Worm (Caenorhabditis elegans) whole organism, L1 larva: ENCODE results near the gene Y57A10B.7.

Experiments
- ama-1 ChIP-seq: fragments of 150-350 bp; optimal IDR thresholded peaks from 2 replicates; lab custom pipeline; 2014
- blmp-1 ChIP-seq: fragments of 150-350 bp; optimal IDR thresholded peaks from 2 replicates; lab custom pipeline; 2014; ENCODE audit warnings: missing biosample characterization, missing genetic modification characterization
- ceh-82 ChIP-seq, 3 experiments: fragments of 150-350 bp in 1 of 3; sonication (generic microtip) in 2 of 3; optimal IDR thresholded peaks; 2 replicates each; lab custom pipeline; 2014 to 2017; ENCODE audit warnings: missing biosample characterization in 3 of 3, missing genetic modification characterization in 3 of 3
- ceh-88 ChIP-seq: fragments of 200-800 bp; sonication (Bioruptor generic); IDR thresholded peaks from 2 replicates; pipeline ENCODE4 v1.3.6; 2022; ENCODE audit warnings: missing genetic modification characterization, missing compliant biosample characterization
- ceh-90 ChIP-seq: sonication (generic microtip); optimal IDR thresholded peaks from 2 replicates; lab custom pipeline; 2016; ENCODE audit warnings: missing genetic modification characterization, missing compliant biosample characterization
- dsc-1 ChIP-seq: sonication (generic microtip); optimal IDR thresholded peaks from 2 replicates; lab custom pipeline; 2016; ENCODE audit warnings: mild to moderate bottlenecking, missing genetic modification characterization, missing compliant biosample characterization
- efl-1 ChIP-seq, 4 experiments: fragments of 150-350 bp; optimal IDR thresholded peaks in 3 of 4; peaks in 1 of 4; 1 replicate in 1 of 4; 2 replicates in 3 of 4; lab custom pipeline; 2014; ENCODE audit warnings: missing biosample characterization in 2 of 4, missing genetic modification characterization in 2 of 4, missing genetic modification reagents in 2 of 4
- efl-3 ChIP-seq: fragments of 200-800 bp; sonication (Bioruptor generic); optimal IDR thresholded peaks from 2 replicates; lab custom pipeline; 2018; ENCODE audit warnings: mild to moderate bottlenecking, missing genetic modification characterization, missing compliant biosample characterization
- egl-13 ChIP-seq: sonication (generic microtip); optimal IDR thresholded peaks from 2 replicates; lab custom pipeline; 2016; ENCODE audit warnings: missing genotype, missing genetic modification reagents, missing genetic modification characterization, missing compliant biosample characterization
- egl-27 ChIP-seq, 2 experiments: fragments of 150-350 bp in 1 of 2; sonication (generic microtip); optimal IDR thresholded peaks; 3 replicates each; lab custom pipeline; 2017 to 2018; ENCODE audit warnings: missing biosample characterization in 2 of 2, missing genetic modification characterization in 2 of 2, missing genetic modification reagents in 2 of 2
- elt-2 ChIP-seq: sonication (generic microtip); optimal IDR thresholded peaks from 2 replicates; lab custom pipeline; 2016; ENCODE audit warnings: missing genetic modification characterization, mild to moderate bottlenecking, inconsistent platforms, missing compliant biosample characterization, missing genetic modification reagents
- ets-5 ChIP-seq: fragments of 200-800 bp; sonication (Bioruptor generic); IDR thresholded peaks from 2 replicates; pipeline ENCODE4 v1.3.6; 2022; ENCODE audit warnings: missing genetic modification characterization, missing compliant biosample characterization
- fkh-10 ChIP-seq: sonication (generic microtip); optimal IDR thresholded peaks from 2 replicates; lab custom pipeline; 2017; ENCODE audit warnings: missing biosample characterization, missing genetic modification reagents, missing genetic modification characterization
- fkh-8 ChIP-seq: sonication (generic microtip); optimal IDR thresholded peaks from 2 replicates; lab custom pipeline; 2016; ENCODE audit warnings: mild to moderate bottlenecking, missing genetic modification characterization, missing compliant biosample characterization
- fos-1 ChIP-seq: fragments of 150-350 bp; optimal IDR thresholded peaks from 2 replicates; lab custom pipeline; 2014; ENCODE audit warnings: missing biosample characterization, missing genetic modification characterization
- hpl-2 ChIP-seq: fragments of 150-350 bp; optimal IDR thresholded peaks from 2 replicates; lab custom pipeline; 2014; ENCODE audit warnings: missing biosample characterization, missing genetic modification reagents, missing genetic modification characterization
- irx-1 ChIP-seq: sonication (generic microtip); optimal IDR thresholded peaks from 2 replicates; lab custom pipeline; 2016; ENCODE audit warnings: missing genetic modification characterization, missing compliant biosample characterization
- lin-13 ChIP-seq: fragments of 150-350 bp; optimal IDR thresholded peaks from 2 replicates; lab custom pipeline; 2014; ENCODE audit warnings: missing biosample characterization, missing genetic modification reagents, missing genetic modification characterization
- lin-14 ChIP-seq: fragments of 200-800 bp; sonication (Bioruptor generic); optimal IDR thresholded peaks from 2 replicates; lab custom pipeline; 2018; ENCODE audit warnings: mild to moderate bottlenecking, missing genetic modification characterization, moderate library complexity, missing compliant biosample characterization
- lir-3 ChIP-seq: sonication (generic microtip); optimal IDR thresholded peaks from 2 replicates; lab custom pipeline; 2016; ENCODE audit warnings: mild to moderate bottlenecking, missing genetic modification characterization, moderate library complexity, missing compliant biosample characterization; ENCODE audit not compliant: poor library complexity
- nhr-11 ChIP-seq: fragments of 150-350 bp; optimal IDR thresholded peaks from 2 replicates; lab custom pipeline; 2014; ENCODE audit warnings: missing biosample characterization, missing genetic modification characterization
- nhr-19 ChIP-seq: fragments of 200-800 bp; sonication (Bioruptor generic); conservative IDR thresholded peaks from 2 replicates; pipeline ENCODE4 v1.3.6; 2022; ENCODE audit warnings: missing genetic modification characterization, missing compliant biosample characterization
- nhr-77 ChIP-seq: fragments of 150-350 bp; optimal IDR thresholded peaks from 2 replicates; lab custom pipeline; 2014; ENCODE audit warnings: missing biosample characterization, missing genetic modification characterization
- nhr-90 ChIP-seq: sonication (generic microtip); optimal IDR thresholded peaks from 2 replicates; lab custom pipeline; 2016; ENCODE audit warnings: mild to moderate bottlenecking, missing genetic modification characterization, missing compliant biosample characterization; ENCODE audit not compliant: poor library complexity
- pag-3 ChIP-seq: sonication (generic microtip); optimal IDR thresholded peaks from 2 replicates; lab custom pipeline; 2017; ENCODE audit warnings: missing genetic modification characterization, mild to moderate bottlenecking, missing compliant biosample characterization, antibody characterized with exemption, borderline replicate concordance; ENCODE audit not compliant: insufficient read depth
- pax-3 ChIP-seq: fragments of 200-800 bp; sonication (Bioruptor generic); optimal IDR thresholded peaks from 2 replicates; lab custom pipeline; 2018; ENCODE audit warnings: mild to moderate bottlenecking, missing genetic modification characterization, moderate library complexity, missing compliant biosample characterization
- pqm-1 ChIP-seq: sonication (generic microtip); optimal IDR thresholded peaks from 3 replicates; lab custom pipeline; 2017; ENCODE audit warnings: missing biosample characterization, missing genetic modification characterization
- skn-1 ChIP-seq: fragments of 150-350 bp; optimal IDR thresholded peaks from 2 replicates; lab custom pipeline; 2014; ENCODE audit warnings: missing biosample characterization, missing genetic modification characterization
- snpc-4 ChIP-seq: fragments of 150-350 bp; optimal IDR thresholded peaks from 2 replicates; lab custom pipeline; 2014; ENCODE audit warnings: missing biosample characterization, missing genetic modification characterization
- snu-23 ChIP-seq: sonication (generic microtip); optimal IDR thresholded peaks from 2 replicates; lab custom pipeline; 2016; ENCODE audit warnings: missing genetic modification characterization, missing compliant biosample characterization
- sptf-1 ChIP-seq: fragments of 150-350 bp; optimal IDR thresholded peaks from 2 replicates; lab custom pipeline; 2014; ENCODE audit warnings: missing biosample characterization, missing genetic modification characterization
- tbx-2 ChIP-seq: sonication (generic microtip); optimal IDR thresholded peaks from 2 replicates; lab custom pipeline; 2016; ENCODE audit warnings: missing genetic modification characterization, missing compliant biosample characterization
- unc-30 ChIP-seq: sonication (generic microtip); optimal IDR thresholded peaks from 2 replicates; lab custom pipeline; 2017; ENCODE audit warnings: missing biosample characterization, missing genetic modification characterization
- unc-62 ChIP-seq: fragments of 150-350 bp; optimal IDR thresholded peaks from 2 replicates; lab custom pipeline; 2014; ENCODE audit warnings: missing biosample characterization, missing genetic modification reagents, missing genetic modification characterization
- xbp-1 ChIP-seq: sonication (generic microtip); optimal IDR thresholded peaks from 2 replicates; lab custom pipeline; 2016; ENCODE audit warnings: missing genetic modification characterization, missing compliant biosample characterization
- ztf-11 ChIP-seq, 2 experiments: sonication (generic microtip); optimal IDR thresholded peaks; 2 replicates each; lab custom pipeline; 2016 to 2017; ENCODE audit warnings: missing genetic modification characterization in 2 of 2, missing biosample characterization in 1 of 2, missing compliant biosample characterization in 1 of 2
- ztf-4 ChIP-seq: fragments of 150-350 bp; optimal IDR thresholded peaks from 2 replicates; lab custom pipeline; 2014; ENCODE audit warnings: missing biosample characterization, missing genetic modification characterization

Gene Y57A10B.7

DNA sequence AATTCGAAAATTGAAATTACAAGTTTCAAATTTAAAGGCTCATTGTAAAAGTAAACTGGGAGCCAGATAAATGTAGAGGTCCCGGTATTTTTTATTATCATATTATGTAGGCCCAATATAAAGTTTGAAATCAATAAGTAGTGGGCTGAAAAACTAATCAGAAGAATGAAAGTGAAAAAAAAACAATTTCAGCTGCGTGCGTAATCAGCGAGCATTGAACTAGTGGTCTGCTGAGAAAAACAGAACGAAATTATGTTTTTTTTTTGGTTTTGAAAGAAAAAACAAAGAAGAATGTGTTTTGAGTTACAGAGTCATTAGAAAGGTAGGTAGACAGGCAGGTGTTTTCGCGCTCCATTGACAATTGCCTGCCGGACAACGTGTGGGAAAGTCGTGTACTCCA, 15.1 kb upstream of the Y57A10B.7 start, which contains the start of gene sre-31 (continued):
- no peak for TF ChIP-seq unc-30 (tag; lab: Kevin White, UChicago)

- no peak for TF ChIP-seq efl-1 (optimal IDR thresholded peaks at IDR 0.05; lab: Kevin White, UChicago)
- TF ChIP-seq efl-1 (GFP tag; optimal IDR thresholded peaks at IDR 0.05 in 1 of 2; lab: Kevin White, UChicago): peak in 1 of 2 experiments; percentile 55
- no peak for TF ChIP-seq pag-3 (tag; lab: Kevin White, UChicago)
Measured at ce11 chrII:12406394-12406793, 12.8 kb upstream of the Y57A10B.7 start, which contains the start of gene sre-30. Gene sre-30, minus strand, starts transcription at chrII:12406494.

- TF ChIP-seq ztf-4 (tag; lab: Kevin White, UChicago) (no peak), lir-3 (tag; lab: Kevin White, UChicago) (no peak)
Measured at ce11 chrII:12401791-12402190, 8.2 kb upstream of the Y57A10B.7 start, which contains the start of gene sre-29. Gene sre-29, minus strand, starts transcription at chrII:12401891.

DNA sequence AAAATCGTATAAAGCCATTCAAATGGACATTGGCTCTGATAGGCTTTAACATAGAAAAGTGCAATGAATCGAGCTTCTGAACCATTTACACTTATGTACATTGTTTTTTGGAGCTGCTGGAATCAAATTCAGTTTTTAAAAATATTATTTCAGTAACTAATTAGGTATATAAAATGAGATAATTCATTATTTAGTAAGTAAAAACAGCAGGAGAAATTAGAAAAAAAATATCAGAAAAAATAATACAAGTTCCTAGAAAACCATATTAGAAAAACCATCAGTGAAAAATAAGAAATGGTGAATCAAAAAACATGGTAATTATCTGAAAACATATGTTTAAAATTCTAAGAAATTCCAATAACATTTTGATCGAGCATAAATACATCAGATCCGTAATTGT, 4.1 kb upstream of the Y57A10B.7 start, which contains the start of gene F57G9.7:
TSS of gene F57G9.7 (minus strand) at position 101 of the 400 bp plus-strand sequence.
- TF ChIP-seq egl-13 (tag; lab: Kevin White, UChicago) (no peak), snu-23 (no peak), pag-3 (tag; lab: Kevin White, UChicago) (no peak), nhr-90 (tag; lab: Kevin White, UChicago) (no peak), ama-1 (lab: Kevin White, UChicago) (no peak), pax-3 (tag; lab: Kevin White, UChicago) (peak; percentile 16), fkh-10 (no peak), dsc-1 (tag; lab: Kevin White, UChicago) (no peak)
- TF ChIP-seq, all 84 proteins: peak for 1

ce11 chrII:12394138-12394537, 548 bp upstream of the Y57A10B.7 start:
- TF ChIP-seq blmp-1 (tag; lab: Kevin White, UChicago) (no peak), dsc-1 (tag; lab: Kevin White, UChicago) (no peak), nhr-11 (tag; lab: Kevin White, UChicago) (no peak), lin-14 (GFP tag; lab: Kevin White, UChicago) (no peak), ceh-90 (tag; lab: Kevin White, UChicago) (no peak), egl-27 (tag; optimal IDR thresholded peaks at IDR 0.05; lab: Kevin White, UChicago) (no peak), skn-1 (tag; lab: Kevin White, UChicago) (no peak), efl-3 (GFP tag; lab: Kevin White, UChicago) (no peak), ets-5 (GFP tag; lab: Robert Waterston, UW) (no peak), pqm-1 (no peak), ceh-88 (GFP tag; lab: Robert Waterston, UW) (no peak), nhr-77 (tag; lab: Kevin White, UChicago) (no peak), fos-1 (no peak), ztf-4 (tag; lab: Kevin White, UChicago) (no peak), pag-3 (tag; lab: Kevin White, UChicago) (no peak), sptf-1 (tag; lab: Kevin White, UChicago) (no peak)

DNA sequence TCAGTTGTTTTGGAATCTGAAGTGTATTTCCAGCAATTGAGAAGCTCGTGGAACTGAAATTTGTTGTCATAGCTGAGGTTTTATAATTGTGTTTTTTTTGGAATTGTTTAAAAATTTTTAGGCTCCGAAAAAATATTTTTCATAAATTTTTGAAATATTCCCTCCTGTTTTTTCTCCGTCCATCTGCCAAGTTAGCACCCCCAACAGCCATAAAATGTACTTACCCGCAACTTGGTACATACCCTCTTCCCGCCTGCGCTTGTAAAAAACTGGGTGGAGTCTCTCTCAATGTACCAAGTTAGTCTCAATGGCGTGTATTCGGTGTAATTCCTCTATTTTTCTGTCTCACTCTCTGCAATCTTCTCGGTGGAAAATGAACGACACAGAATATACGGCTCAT, 3.8 kb downstream of the Y57A10B.7 start, which contains the start of gene Y57A10B.6:
TSS of gene Y57A10B.6 (plus strand) at position 301 of the 400 bp plus-strand sequence.
- TF ChIP-seq elt-2 (tag; lab: Kevin White, UChicago) (no peak), pax-3 (tag; lab: Kevin White, UChicago) (no peak), fkh-8 (no peak), fkh-10 (no peak), lin-13 (no peak), egl-27 (tag; optimal IDR thresholded peaks at IDR 0.05; lab: Kevin White, UChicago) (no peak), tbx-2 (tag; lab: Kevin White, UChicago) (no peak), ztf-11 (tag; optimal IDR thresholded peaks at IDR 0.05; lab: Kevin White, UChicago) (no peak), dsc-1 (tag; lab: Kevin White, UChicago) (no peak), irx-1 (tag; lab: Kevin White, UChicago) (no peak), snpc-4 (tag; lab: Kevin White, UChicago) (no peak), sptf-1 (tag; lab: Kevin White, UChicago) (no peak), xbp-1 (tag; lab: Kevin White, UChicago) (no peak), unc-62 (no peak), hpl-2 (GFP tag; lab: Kevin White, UChicago) (no peak), ceh-82 (tag; optimal IDR thresholded peaks at IDR 0.05; lab: Kevin White, UChicago) (no peak), unc-30 (tag; lab: Kevin White, UChicago) (no peak), nhr-19 (GFP tag; lab: Robert Waterston, UW) (no peak), ztf-4 (tag; lab: Kevin White, UChicago) (no peak)
